Worm (Caenorhabditis elegans) whole organism, L4/young adult: ENCODE results near the gene kmo-1.

Experiments
- W03F9.2 ChIP-seq: fragments of 150-350 bp; optimal IDR thresholded peaks from 2 replicates; lab custom pipeline; 2014; ENCODE audit warnings: missing biosample characterization, missing genetic modification characterization
- him-1 ChIP-seq: sonication (generic microtip); optimal IDR thresholded peaks from 2 replicates; lab custom pipeline; 2016; ENCODE audit warnings: missing genotype, missing genetic modification reagents, missing genetic modification characterization, missing compliant biosample characterization

DNA sequence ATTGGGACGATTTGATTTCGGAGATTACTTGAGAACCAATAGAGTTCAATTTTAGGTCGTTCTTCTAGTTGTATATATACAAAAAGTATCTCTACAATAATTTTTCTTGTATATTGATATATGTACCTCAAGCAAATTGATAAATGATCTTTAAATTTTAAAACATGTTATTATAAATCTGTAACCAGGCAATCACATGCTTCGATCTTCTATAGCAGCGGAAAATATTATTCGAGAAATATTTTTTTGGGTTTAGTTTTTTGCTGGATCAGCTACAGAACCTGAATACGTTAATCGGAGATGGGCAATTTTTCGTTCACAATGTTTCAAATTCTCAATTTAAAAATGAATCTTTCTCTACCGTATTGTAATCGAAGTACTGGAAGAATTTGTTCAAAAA is 18.5 kb upstream of the kmo-1 start, which contains the start of gene R07B7.12:
- no peak for TF ChIP-seq him-1
- TF ChIP-seq W03F9.2 (tag; lab: Kevin White, UChicago) = no peak
